Fruit fly (Drosophila melanogaster) whole organism, prepupa: ENCODE measurements around the gene zye.

Experiments
- Blimp-1 ChIP-seq: fragments of 200-800 bp; sonication (Bioruptor generic); optimal IDR thresholded peaks from 3 replicates; lab custom pipeline; 2017; ENCODE audit warnings: missing biosample characterization, missing genetic modification characterization, mild to moderate bottlenecking, moderate library complexity, missing genetic modification reagents
- CG10669 ChIP-seq: fragments of 200-800 bp; sonication (Bioruptor generic); optimal IDR thresholded peaks from 3 replicates; lab custom pipeline; 2018; ENCODE audit warnings: missing biosample characterization, mild to moderate bottlenecking, missing genetic modification characterization, moderate library complexity
- CG11762 ChIP-seq: fragments of 200-800 bp; sonication (Bioruptor generic); optimal IDR thresholded peaks from 3 replicates; lab custom pipeline; 2016; ENCODE audit warnings: missing biosample characterization, missing genetic modification characterization; ENCODE audit not compliant: insufficient read depth
- CG11902 ChIP-seq: fragments of 200-800 bp; sonication (Bioruptor generic); optimal IDR thresholded peaks from 3 replicates; lab custom pipeline; 2016; ENCODE audit warnings: missing biosample characterization, missing genetic modification characterization
- CG15336 ChIP-seq: fragments of 200-800 bp; sonication (Bioruptor generic); IDR thresholded peaks from 2 replicates; pipeline ENCODE4 v1.3.6; 2022; ENCODE audit warnings: missing biosample characterization, missing genetic modification characterization
- CG1621 ChIP-seq: fragments of 200-800 bp; sonication (Bioruptor generic); optimal IDR thresholded peaks from 3 replicates; lab custom pipeline; 2018; ENCODE audit warnings: missing biosample characterization, mild to moderate bottlenecking, missing genetic modification characterization
- CG32006 ChIP-seq: fragments of 200-800 bp; sonication (Bioruptor generic); optimal IDR thresholded peaks from 3 replicates; lab custom pipeline; 2017; ENCODE audit warnings: missing biosample characterization, mild to moderate bottlenecking, missing genetic modification characterization
- CG34406 ChIP-seq: fragments of 200-800 bp; sonication (Bioruptor generic); optimal IDR thresholded peaks from 3 replicates; lab custom pipeline; 2016; ENCODE audit warnings: missing biosample characterization, missing genetic modification characterization
- CG3919 ChIP-seq: fragments of 200-800 bp; sonication (Bioruptor generic); optimal IDR thresholded peaks from 3 replicates; lab custom pipeline; 2016; ENCODE audit warnings: missing biosample characterization, missing genetic modification characterization
- CG4318 ChIP-seq: fragments of 200-800 bp; sonication (Bioruptor generic); optimal IDR thresholded peaks from 3 replicates; lab custom pipeline; 2017; ENCODE audit warnings: missing biosample characterization, mild to moderate bottlenecking, missing genetic modification characterization
- CG6163 ChIP-seq: fragments of 200-800 bp; sonication (Bioruptor generic); IDR thresholded peaks from 3 replicates; pipeline ENCODE4 v1.3.6; 2022; ENCODE audit warnings: missing biosample characterization, missing genetic modification characterization
- CG6276 ChIP-seq: fragments of 200-800 bp; sonication (Bioruptor generic); optimal IDR thresholded peaks from 2 replicates; lab custom pipeline; 2017; ENCODE audit warnings: missing biosample characterization, mild to moderate bottlenecking, missing genetic modification characterization
- CG6808 ChIP-seq: fragments of 200-800 bp; sonication (Bioruptor generic); optimal IDR thresholded peaks from 3 replicates; lab custom pipeline; 2017; ENCODE audit warnings: missing biosample characterization, missing genetic modification characterization, mild to moderate bottlenecking, moderate library complexity, missing genetic modification reagents
- CG8319 ChIP-seq: fragments of 200-800 bp; sonication (Bioruptor generic); optimal IDR thresholded peaks from 3 replicates; lab custom pipeline; 2016; ENCODE audit warnings: missing biosample characterization, missing genetic modification characterization
- CG8632 ChIP-seq: fragments of 200-800 bp; sonication (Bioruptor generic); optimal IDR thresholded peaks from 3 replicates; lab custom pipeline; 2016; ENCODE audit warnings: missing biosample characterization, missing genetic modification characterization
- CG9139 ChIP-seq: fragments of 200-800 bp; sonication (Bioruptor generic); optimal IDR thresholded peaks from 3 replicates; lab custom pipeline; 2017; ENCODE audit warnings: missing biosample characterization, mild to moderate bottlenecking, missing genetic modification characterization
- Eip75B ChIP-seq: fragments of 200-800 bp; sonication (Bioruptor generic); optimal IDR thresholded peaks from 3 replicates; lab custom pipeline; 2016; ENCODE audit warnings: missing biosample characterization, missing genetic modification characterization
- Eip78C ChIP-seq: fragments of 200-800 bp; sonication (Bioruptor generic); peaks from one replicate; lab custom pipeline; 2016; ENCODE audit warnings: missing biosample characterization, missing genetic modification characterization
- Eip93F ChIP-seq: fragments of 200-800 bp; sonication (Bioruptor generic); optimal IDR thresholded peaks from 2 replicates; lab custom pipeline; 2016; ENCODE audit warnings: missing biosample characterization, mild to moderate bottlenecking, missing genetic modification characterization
- Hr39 ChIP-seq: fragments of 200-800 bp; sonication (Bioruptor generic); optimal IDR thresholded peaks from 2 replicates; lab custom pipeline; 2016; ENCODE audit warnings: missing biosample characterization, missing genetic modification characterization
- Hr4 ChIP-seq: fragments of 200-800 bp; sonication (Bioruptor generic); optimal IDR thresholded peaks from 3 replicates; lab custom pipeline; 2016; ENCODE audit warnings: missing biosample characterization, missing genetic modification characterization
- Met ChIP-seq: fragments of 200-800 bp; sonication (Bioruptor generic); optimal IDR thresholded peaks from 3 replicates; lab custom pipeline; 2016; ENCODE audit warnings: missing biosample characterization, missing genetic modification characterization
- OdsH ChIP-seq: fragments of 200-800 bp; sonication (Bioruptor generic); optimal IDR thresholded peaks from 3 replicates; lab custom pipeline; 2016; ENCODE audit warnings: missing biosample characterization, missing genetic modification characterization
- Smox ChIP-seq: fragments of 200-800 bp; sonication (Bioruptor generic); optimal IDR thresholded peaks from 3 replicates; lab custom pipeline; 2016; ENCODE audit warnings: missing biosample characterization, missing genetic modification characterization
- Sox102F ChIP-seq: fragments of 200-800 bp; sonication (Bioruptor generic); optimal IDR thresholded peaks from 2 replicates; lab custom pipeline; 2016; ENCODE audit warnings: missing biosample characterization, mild to moderate bottlenecking, missing genetic modification characterization
- Sox15 ChIP-seq: fragments of 200-800 bp; sonication (Bioruptor generic); optimal IDR thresholded peaks from 3 replicates; lab custom pipeline; 2016; ENCODE audit warnings: missing biosample characterization, missing genetic modification characterization
- achi ChIP-seq: fragments of 200-800 bp; sonication (Bioruptor generic); optimal IDR thresholded peaks from 3 replicates; lab custom pipeline; 2016; ENCODE audit warnings: missing biosample characterization, missing genetic modification characterization
- acj6 ChIP-seq: fragments of 200-800 bp; sonication (Bioruptor generic); optimal IDR thresholded peaks from 3 replicates; lab custom pipeline; 2016; ENCODE audit warnings: missing biosample characterization, missing genetic modification characterization
- cyc ChIP-seq: fragments of 200-800 bp; sonication (Bioruptor generic); optimal IDR thresholded peaks from 3 replicates; lab custom pipeline; 2016; ENCODE audit warnings: missing biosample characterization, missing genetic modification characterization
- dac ChIP-seq: fragments of 200-800 bp; sonication (Bioruptor generic); optimal IDR thresholded peaks from 2 replicates; lab custom pipeline; 2017; ENCODE audit warnings: missing biosample characterization, mild to moderate bottlenecking, missing genetic modification characterization
- dsx ChIP-seq: fragments of 200-800 bp; optimal IDR thresholded peaks from 3 replicates; lab custom pipeline; 2019; ENCODE audit warnings: missing biosample characterization, mild to moderate bottlenecking, missing genetic modification characterization, moderate library complexity; ENCODE audit not compliant: poor library complexity, severe bottlenecking
- eg ChIP-seq: fragments of 200-800 bp; sonication (Bioruptor generic); IDR thresholded peaks from 3 replicates; pipeline ENCODE4 v1.3.6; 2022; ENCODE audit warnings: missing biosample characterization, missing genetic modification characterization
- esn ChIP-seq: fragments of 200-800 bp; sonication (Bioruptor generic); optimal IDR thresholded peaks from 2 replicates; lab custom pipeline; 2016; ENCODE audit warnings: missing biosample characterization, mild to moderate bottlenecking, missing genetic modification characterization, moderate library complexity
- fd59A ChIP-seq: fragments of 200-800 bp; sonication (Bioruptor generic); optimal IDR thresholded peaks from 2 replicates; lab custom pipeline; 2017; ENCODE audit warnings: missing biosample characterization, mild to moderate bottlenecking, missing genetic modification characterization, missing genetic modification reagents
- fd85E ChIP-seq: fragments of 200-800 bp; sonication (Bioruptor generic); optimal IDR thresholded peaks from 3 replicates; lab custom pipeline; 2016; ENCODE audit warnings: missing biosample characterization, missing genetic modification characterization
- fkh ChIP-seq: fragments of 200-800 bp; sonication (Bioruptor generic); optimal IDR thresholded peaks from 3 replicates; lab custom pipeline; 2017; ENCODE audit warnings: missing biosample characterization, mild to moderate bottlenecking, missing genetic modification characterization, moderate library complexity
- pdm3 ChIP-seq: fragments of 200-800 bp; sonication (Bioruptor generic); optimal IDR thresholded peaks from 3 replicates; lab custom pipeline; 2016; ENCODE audit warnings: missing biosample characterization, missing genetic modification characterization
- salr ChIP-seq, 2 experiments: fragments of 200-800 bp; sonication (Bioruptor generic); optimal IDR thresholded peaks; 3 replicates each; lab custom pipeline; 2016 to 2018; ENCODE audit warnings: missing biosample characterization in 2 of 2, missing genetic modification characterization in 2 of 2, mild to moderate bottlenecking in 1 of 2
- spab ChIP-seq: fragments of 200-800 bp; sonication (Bioruptor generic); optimal IDR thresholded peaks from 2 replicates; lab custom pipeline; 2017; ENCODE audit warnings: missing biosample characterization, mild to moderate bottlenecking, missing genetic modification characterization, missing genetic modification reagents
- ss ChIP-seq, 2 experiments: fragments of 200-800 bp; sonication (Bioruptor generic); optimal IDR thresholded peaks; 2 replicates in 1 of 2; 3 replicates in 1 of 2; lab custom pipeline; 2017 to 2018; ENCODE audit warnings: mild to moderate bottlenecking in 2 of 2, missing biosample characterization in 2 of 2, missing genetic modification characterization in 2 of 2, moderate library complexity in 1 of 2
- topi ChIP-seq: fragments of 200-800 bp; sonication (Bioruptor generic); optimal IDR thresholded peaks from 3 replicates; lab custom pipeline; 2016; ENCODE audit warnings: missing biosample characterization, missing genetic modification characterization
- vri ChIP-seq: fragments of 200-800 bp; sonication (Bioruptor generic); optimal IDR thresholded peaks from 3 replicates; lab custom pipeline; 2016; ENCODE audit warnings: missing biosample characterization, mild to moderate bottlenecking, missing genetic modification characterization

zye gene

DNA sequence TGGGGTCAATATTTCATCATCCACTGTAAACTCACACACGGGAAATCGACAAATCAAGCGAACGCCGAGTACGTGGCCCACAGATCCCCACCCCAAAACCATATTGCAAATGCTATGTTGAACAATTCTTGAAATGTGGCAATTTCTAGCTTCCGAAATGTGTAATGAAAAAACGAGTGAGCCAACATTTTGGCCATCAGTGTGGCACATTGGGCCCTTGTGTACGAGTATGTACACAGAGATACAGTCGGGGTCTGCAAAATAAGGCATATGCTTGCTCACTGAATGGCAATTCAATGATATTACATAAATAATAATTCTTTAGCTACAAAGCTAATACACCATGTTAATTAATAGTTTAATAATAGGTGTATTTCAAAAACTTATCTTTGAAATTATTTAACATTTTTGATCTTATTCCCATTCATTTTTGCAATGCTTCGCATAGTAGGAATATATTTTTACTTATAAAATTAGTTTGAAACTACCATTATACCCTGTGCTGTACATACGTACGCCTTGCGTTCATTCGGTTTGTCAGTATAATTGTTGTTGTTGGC is 13.8 kb upstream of the zye start (continued):
- TF ChIP-seq acj6 (peak; percentile 95), CG34406 (GFP tag; lab: Kevin White, UChicago) (peak; percentile 94), spab (GFP tag; lab: Kevin White, UChicago) (peak; percentile 89), CG10669 (GFP tag; lab: Kevin White, UChicago) (peak; percentile 85), CG6808 (GFP tag; lab: Kevin White, UChicago) (peak; percentile 89), CG4318 (GFP tag; lab: Kevin White, UChicago) (peak; percentile 87), salr (GFP tag; optimal IDR thresholded peaks at IDR 0.05; lab: Kevin White, UChicago) (peak; percentile 67 to 94), Met (peak; percentile 92), Smox (peak; percentile 92), CG9139 (peak; percentile 78), Hr4 (GFP tag; lab: Kevin White, UChicago) (peak; percentile 92), pdm3 (peak; percentile 94), ss (GFP tag; optimal IDR thresholded peaks at IDR 0.05; lab: Kevin White, UChicago) (peak; percentile 81 to 83), Sox15 (GFP tag; lab: Kevin White, UChicago) (peak; percentile 86), CG3919 (GFP tag; lab: Kevin White, UChicago) (peak; percentile 93), CG1621 (tag; lab: Kevin White, UChicago) (peak; percentile 77)

DNA sequence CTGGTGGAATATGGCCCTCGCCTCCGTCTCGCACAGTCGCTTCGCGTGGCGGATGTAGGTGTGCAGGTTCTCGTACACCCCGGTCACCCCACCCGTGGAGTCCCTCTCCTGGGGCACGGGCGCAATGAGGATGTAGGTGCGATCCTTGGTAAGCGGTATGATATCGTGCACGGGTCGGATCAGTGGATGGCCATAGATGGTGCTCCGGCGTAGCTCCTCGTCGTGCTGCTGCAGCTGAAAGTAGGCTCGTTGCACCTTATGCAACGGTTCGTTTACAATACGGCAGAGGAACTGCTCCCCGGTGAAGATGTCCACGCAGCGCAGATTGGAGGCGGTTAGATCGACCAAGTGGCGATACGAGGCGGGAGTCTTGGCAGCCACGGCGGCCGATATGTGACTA is 12.9 kb upstream of the zye start:
- TF ChIP-seq CG8632 (GFP tag; lab: Kevin White, UChicago) (no peak), CG11902 (no peak), CG6163 (no peak), CG34406 (GFP tag; lab: Kevin White, UChicago) (no peak), Eip78C (GFP tag; lab: Kevin White, UChicago) (no peak), CG32006 (GFP tag; lab: Kevin White, UChicago) (no peak), vri (GFP tag; lab: Kevin White, UChicago) (no peak), CG1621 (tag; lab: Kevin White, UChicago) (no peak), CG11762 (GFP tag; lab: Kevin White, UChicago) (no peak), CG9139 (no peak), OdsH (GFP tag; lab: Kevin White, UChicago) (no peak), Sox15 (GFP tag; lab: Kevin White, UChicago) (no peak), CG8319 (GFP tag; lab: Kevin White, UChicago) (no peak), achi (GFP tag; lab: Kevin White, UChicago) (no peak)

DNA sequence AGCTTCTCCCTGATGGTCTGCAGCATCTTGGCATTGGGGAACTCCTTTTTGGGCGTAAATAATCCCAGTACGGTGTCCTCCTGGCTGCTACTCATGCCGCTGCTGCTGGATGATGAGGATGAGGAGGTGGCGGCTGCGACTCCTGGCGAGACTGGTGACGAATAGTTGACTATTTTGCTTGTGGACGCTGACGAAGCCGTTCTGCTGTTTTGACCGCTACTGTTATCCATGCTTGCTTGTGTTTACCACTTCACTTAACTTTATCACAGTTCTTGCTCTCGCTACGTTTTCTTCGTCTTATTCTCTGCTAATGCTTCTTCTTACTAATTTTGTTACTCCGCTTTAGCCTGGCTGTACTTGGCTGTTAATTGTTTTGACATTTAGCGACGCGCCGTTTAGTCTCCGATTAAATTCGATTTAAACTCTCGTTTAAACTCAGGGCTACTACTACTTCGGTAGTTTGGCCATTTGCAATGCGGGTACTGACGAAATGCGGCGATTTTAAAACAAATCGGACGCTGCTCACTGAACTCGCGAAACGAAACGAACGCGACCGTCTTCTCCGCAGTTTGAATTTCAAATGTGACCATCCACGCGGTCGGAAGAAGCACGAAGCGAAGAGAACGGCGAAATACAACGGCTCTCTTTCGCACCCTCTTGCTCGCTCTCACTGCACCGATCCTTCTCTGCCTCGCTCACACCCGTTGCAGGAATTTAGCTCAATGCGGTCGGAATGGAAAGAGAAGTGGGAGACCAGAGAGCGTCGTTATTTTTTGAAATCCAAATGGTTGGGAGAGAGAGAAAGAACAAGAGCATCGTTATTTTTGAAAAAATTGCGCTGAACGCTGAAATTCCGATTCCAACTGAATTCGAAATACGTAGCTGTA is 12.1 kb upstream of the zye start, which contains the start of gene trbl:
TSS of gene trbl (minus strand) at position 584 of the 887 bp plus-strand sequence.
- TF ChIP-seq eg (GFP tag; lab: Robert Waterston, UW) (peak; percentile 60; the same call in 2 of the 3 replicates), CG32006 (GFP tag; lab: Kevin White, UChicago) (no peak), topi (GFP tag; lab: Kevin White, UChicago) (no peak), pdm3 (no peak), salr (GFP tag; optimal IDR thresholded peaks at IDR 0.05; lab: Kevin White, UChicago) (no peak), Met (no peak), CG6276 (peak; percentile 19), spab (GFP tag; lab: Kevin White, UChicago) (no peak), Hr39 (GFP tag; lab: Kevin White, UChicago) (no peak), dsx (GFP tag; lab: Kevin White, UChicago) (peak; percentile 62), fkh (GFP tag; lab: Kevin White, UChicago) (peak; percentile 27), dac (GFP tag; lab: Kevin White, UChicago) (no peak), Eip75B (no peak), esn (GFP tag; lab: Kevin White, UChicago) (no peak), Eip93F (GFP tag; lab: Kevin White, UChicago) (no peak), fd59A (no peak), Blimp-1 (no peak), Sox102F (GFP tag; lab: Kevin White, UChicago) (no peak), Eip78C (GFP tag; lab: Kevin White, UChicago) (peak; percentile 48), CG3919 (GFP tag; lab: Kevin White, UChicago) (peak; percentile 30), CG6163 (peak; percentile 68), Sox15 (GFP tag; lab: Kevin White, UChicago) (no peak), CG15336 (peak; percentile 35; the same call in 1 of the 2 replicates), CG9139 (no peak), CG34406 (GFP tag; lab: Kevin White, UChicago) (no peak), ss (GFP tag; optimal IDR thresholded peaks at IDR 0.05; lab: Kevin White, UChicago) (peak; percentile 12 to 21), CG10669 (GFP tag; lab: Kevin White, UChicago) (no peak), fd85E (GFP tag; lab: Kevin White, UChicago) (peak; percentile 30), CG11762 (GFP tag; lab: Kevin White, UChicago) (no peak), CG1621 (tag; lab: Kevin White, UChicago) (peak; percentile 53), cyc (no peak)
